Fruit fly (Drosophila melanogaster) whole organism, prepupa: Measurements from ENCODE around the gene mtTFB2.

Experiments
- Blimp-1 ChIP-seq: fragments of 200-800 bp; sonication (Bioruptor generic); optimal IDR thresholded peaks from 3 replicates; lab custom pipeline; 2017; ENCODE audit warnings: missing biosample characterization, missing genetic modification characterization, mild to moderate bottlenecking, moderate library complexity, missing genetic modification reagents
- CG11294 ChIP-seq: fragments of 200-800 bp; sonication (Bioruptor generic); IDR thresholded peaks from 2 replicates; pipeline ENCODE4 v1.3.6; 2022; ENCODE audit warnings: missing biosample characterization, missing genetic modification characterization
- CG11902 ChIP-seq: fragments of 200-800 bp; sonication (Bioruptor generic); optimal IDR thresholded peaks from 3 replicates; lab custom pipeline; 2016; ENCODE audit warnings: missing biosample characterization, missing genetic modification characterization
- CG15336 ChIP-seq: fragments of 200-800 bp; sonication (Bioruptor generic); IDR thresholded peaks from 2 replicates; pipeline ENCODE4 v1.3.6; 2022; ENCODE audit warnings: missing biosample characterization, missing genetic modification characterization
- CG1621 ChIP-seq: fragments of 200-800 bp; sonication (Bioruptor generic); optimal IDR thresholded peaks from 3 replicates; lab custom pipeline; 2018; ENCODE audit warnings: missing biosample characterization, mild to moderate bottlenecking, missing genetic modification characterization
- CG16779 ChIP-seq: fragments of 200-800 bp; sonication (Bioruptor generic); optimal IDR thresholded peaks from 3 replicates; lab custom pipeline; 2017; ENCODE audit warnings: missing biosample characterization, mild to moderate bottlenecking, missing genetic modification characterization
- CG3032 ChIP-seq: fragments of 200-800 bp; optimal IDR thresholded peaks from 2 replicates; lab custom pipeline; 2019; ENCODE audit warnings: missing biosample characterization, mild to moderate bottlenecking, missing genetic modification characterization, moderate library complexity
- CG31627 ChIP-seq: fragments of 200-800 bp; sonication (Bioruptor generic); optimal IDR thresholded peaks from 3 replicates; lab custom pipeline; 2016; ENCODE audit warnings: missing biosample characterization, missing genetic modification characterization
- CG32006 ChIP-seq: fragments of 200-800 bp; sonication (Bioruptor generic); optimal IDR thresholded peaks from 3 replicates; lab custom pipeline; 2017; ENCODE audit warnings: missing biosample characterization, mild to moderate bottlenecking, missing genetic modification characterization
- CG34406 ChIP-seq: fragments of 200-800 bp; sonication (Bioruptor generic); optimal IDR thresholded peaks from 3 replicates; lab custom pipeline; 2016; ENCODE audit warnings: missing biosample characterization, missing genetic modification characterization
- CG4318 ChIP-seq: fragments of 200-800 bp; sonication (Bioruptor generic); optimal IDR thresholded peaks from 3 replicates; lab custom pipeline; 2017; ENCODE audit warnings: missing biosample characterization, mild to moderate bottlenecking, missing genetic modification characterization
- CG6163 ChIP-seq: fragments of 200-800 bp; sonication (Bioruptor generic); IDR thresholded peaks from 3 replicates; pipeline ENCODE4 v1.3.6; 2022; ENCODE audit warnings: missing biosample characterization, missing genetic modification characterization
- CG6792 ChIP-seq: fragments of 200-800 bp; sonication (Bioruptor generic); optimal IDR thresholded peaks from 3 replicates; lab custom pipeline; 2016; ENCODE audit warnings: missing biosample characterization, missing genetic modification characterization
- CG6808 ChIP-seq: fragments of 200-800 bp; sonication (Bioruptor generic); optimal IDR thresholded peaks from 3 replicates; lab custom pipeline; 2017; ENCODE audit warnings: missing biosample characterization, missing genetic modification characterization, mild to moderate bottlenecking, moderate library complexity, missing genetic modification reagents
- CG6854 ChIP-seq: fragments of 200-800 bp; sonication (Bioruptor generic); optimal IDR thresholded peaks from 2 replicates; lab custom pipeline; 2017; ENCODE audit warnings: missing biosample characterization, mild to moderate bottlenecking, missing genetic modification characterization
- CG8319 ChIP-seq: fragments of 200-800 bp; sonication (Bioruptor generic); optimal IDR thresholded peaks from 3 replicates; lab custom pipeline; 2016; ENCODE audit warnings: missing biosample characterization, missing genetic modification characterization
- CG9139 ChIP-seq: fragments of 200-800 bp; sonication (Bioruptor generic); optimal IDR thresholded peaks from 3 replicates; lab custom pipeline; 2017; ENCODE audit warnings: missing biosample characterization, mild to moderate bottlenecking, missing genetic modification characterization
- Eip75B ChIP-seq: fragments of 200-800 bp; sonication (Bioruptor generic); optimal IDR thresholded peaks from 3 replicates; lab custom pipeline; 2016; ENCODE audit warnings: missing biosample characterization, missing genetic modification characterization
- Eip93F ChIP-seq: fragments of 200-800 bp; sonication (Bioruptor generic); optimal IDR thresholded peaks from 2 replicates; lab custom pipeline; 2016; ENCODE audit warnings: missing biosample characterization, mild to moderate bottlenecking, missing genetic modification characterization
- Ets96B ChIP-seq: fragments of 200-800 bp; optimal IDR thresholded peaks from 2 replicates; lab custom pipeline; 2019; ENCODE audit warnings: missing biosample characterization, mild to moderate bottlenecking, missing genetic modification characterization, moderate library complexity
- Hr38 ChIP-seq: sonication (Bioruptor generic); optimal IDR thresholded peaks from 2 replicates; lab custom pipeline; 2016; ENCODE audit warnings: missing biosample characterization, missing genetic modification characterization
- Lpt ChIP-seq: fragments of 200-800 bp; sonication (Bioruptor generic); optimal IDR thresholded peaks from 3 replicates; lab custom pipeline; 2016; ENCODE audit warnings: missing biosample characterization, missing genetic modification characterization
- Met ChIP-seq: fragments of 200-800 bp; sonication (Bioruptor generic); optimal IDR thresholded peaks from 3 replicates; lab custom pipeline; 2016; ENCODE audit warnings: missing biosample characterization, missing genetic modification characterization
- Smox ChIP-seq: fragments of 200-800 bp; sonication (Bioruptor generic); optimal IDR thresholded peaks from 3 replicates; lab custom pipeline; 2016; ENCODE audit warnings: missing biosample characterization, missing genetic modification characterization
- Sox102F ChIP-seq: fragments of 200-800 bp; sonication (Bioruptor generic); optimal IDR thresholded peaks from 2 replicates; lab custom pipeline; 2016; ENCODE audit warnings: missing biosample characterization, mild to moderate bottlenecking, missing genetic modification characterization
- Sox14 ChIP-seq: fragments of 200-800 bp; sonication (Bioruptor generic); optimal IDR thresholded peaks from 3 replicates; lab custom pipeline; 2016; ENCODE audit warnings: missing biosample characterization, missing genetic modification characterization
- Sox15 ChIP-seq: fragments of 200-800 bp; sonication (Bioruptor generic); optimal IDR thresholded peaks from 3 replicates; lab custom pipeline; 2016; ENCODE audit warnings: missing biosample characterization, missing genetic modification characterization
- acj6 ChIP-seq: fragments of 200-800 bp; sonication (Bioruptor generic); optimal IDR thresholded peaks from 3 replicates; lab custom pipeline; 2016; ENCODE audit warnings: missing biosample characterization, missing genetic modification characterization
- cyc ChIP-seq: fragments of 200-800 bp; sonication (Bioruptor generic); optimal IDR thresholded peaks from 3 replicates; lab custom pipeline; 2016; ENCODE audit warnings: missing biosample characterization, missing genetic modification characterization
- dsx ChIP-seq: fragments of 200-800 bp; optimal IDR thresholded peaks from 3 replicates; lab custom pipeline; 2019; ENCODE audit warnings: missing biosample characterization, mild to moderate bottlenecking, missing genetic modification characterization, moderate library complexity; ENCODE audit not compliant: poor library complexity, severe bottlenecking
- eg ChIP-seq: fragments of 200-800 bp; sonication (Bioruptor generic); IDR thresholded peaks from 3 replicates; pipeline ENCODE4 v1.3.6; 2022; ENCODE audit warnings: missing biosample characterization, missing genetic modification characterization
- esn ChIP-seq: fragments of 200-800 bp; sonication (Bioruptor generic); optimal IDR thresholded peaks from 2 replicates; lab custom pipeline; 2016; ENCODE audit warnings: missing biosample characterization, mild to moderate bottlenecking, missing genetic modification characterization, moderate library complexity
- lz ChIP-seq: fragments of 200-800 bp; sonication (Bioruptor generic); optimal IDR thresholded peaks from 3 replicates; lab custom pipeline; 2016; ENCODE audit warnings: missing biosample characterization, missing genetic modification characterization
- net ChIP-seq: fragments of 200-800 bp; sonication (Bioruptor generic); optimal IDR thresholded peaks from 3 replicates; lab custom pipeline; 2016; ENCODE audit warnings: missing biosample characterization, missing genetic modification characterization
- salr ChIP-seq, 2 experiments: fragments of 200-800 bp; sonication (Bioruptor generic); optimal IDR thresholded peaks; 3 replicates each; lab custom pipeline; 2016 to 2018; ENCODE audit warnings: missing biosample characterization in 2 of 2, missing genetic modification characterization in 2 of 2, mild to moderate bottlenecking in 1 of 2
- spab ChIP-seq: fragments of 200-800 bp; sonication (Bioruptor generic); optimal IDR thresholded peaks from 2 replicates; lab custom pipeline; 2017; ENCODE audit warnings: missing biosample characterization, mild to moderate bottlenecking, missing genetic modification characterization, missing genetic modification reagents
- ss ChIP-seq, 2 experiments: fragments of 200-800 bp; sonication (Bioruptor generic); optimal IDR thresholded peaks; 2 replicates in 1 of 2; 3 replicates in 1 of 2; lab custom pipeline; 2017 to 2018; ENCODE audit warnings: mild to moderate bottlenecking in 2 of 2, missing biosample characterization in 2 of 2, missing genetic modification characterization in 2 of 2, moderate library complexity in 1 of 2
- svp ChIP-seq: fragments of 200-800 bp; sonication (Bioruptor generic); peaks from one replicate; lab custom pipeline; 2016; ENCODE audit warnings: missing biosample characterization, missing genetic modification characterization
- topi ChIP-seq: fragments of 200-800 bp; sonication (Bioruptor generic); optimal IDR thresholded peaks from 3 replicates; lab custom pipeline; 2016; ENCODE audit warnings: missing biosample characterization, missing genetic modification characterization

Gene mtTFB2

dm6 chr3R:10070195-10070594 lies 24.8 kb downstream of the mtTFB2 start:
- TF ChIP-seq net (GFP tag; lab: Kevin White, UChicago) (no peak), CG6808 (no peak), spab (GFP tag; lab: Kevin White, UChicago) (no peak), CG34406 (GFP tag; lab: Kevin White, UChicago) (no peak), cyc (GFP tag; lab: Kevin White, UChicago) (no peak), CG15336 (GFP tag; lab: Robert Waterston, UW) (no peak), Eip75B (GFP tag; lab: Kevin White, UChicago) (no peak), CG32006 (GFP tag; lab: Kevin White, UChicago) (no peak), eg (GFP tag; lab: Robert Waterston, UW) (no peak), CG11294 (no peak), esn (no peak), CG6163 (GFP tag; lab: Robert Waterston, UW) (no peak), CG3032 (no peak), acj6 (GFP tag; lab: Kevin White, UChicago) (no peak), svp (GFP tag; lab: Kevin White, UChicago) (no peak), Hr38 (no peak), Smox (GFP tag; lab: Kevin White, UChicago) (no peak), CG11902 (no peak)

DNA sequence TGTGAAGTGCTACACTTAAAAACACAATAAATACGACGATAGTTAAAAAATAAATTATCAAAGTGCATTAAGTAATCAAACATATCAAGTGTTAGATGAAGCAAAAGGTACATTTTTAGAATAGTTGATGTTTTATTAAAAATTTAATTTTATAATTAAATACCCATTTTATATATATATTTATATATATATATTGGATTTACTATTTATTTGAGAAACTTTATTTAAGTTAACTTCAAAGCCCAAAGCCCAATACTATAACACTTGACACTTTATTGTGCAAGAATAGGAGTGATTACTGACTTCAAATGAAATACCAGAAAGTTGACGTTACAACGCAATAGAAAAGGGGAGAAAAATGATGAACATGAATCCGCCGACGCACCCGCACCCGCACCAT lies 25.4 kb downstream of the mtTFB2 start, which contains the start of gene nerfin-2:
Gene nerfin-2, plus strand, starts transcription at position 301 of the 400 bp plus-strand sequence.
- no peak for TF ChIP-seq CG6808
- no peak for TF ChIP-seq CG31627 (GFP tag; lab: Kevin White, UChicago)
- TF ChIP-seq CG4318 (GFP tag; lab: Kevin White, UChicago), result no peak
- no peak for TF ChIP-seq lz (GFP tag; lab: Kevin White, UChicago)
- TF ChIP-seq CG6854 (GFP tag; lab: Kevin White, UChicago), result no peak
- TF ChIP-seq ss (GFP tag; optimal IDR thresholded peaks at IDR 0.05; lab: Kevin White, UChicago), result no peak
- no peak for TF ChIP-seq Sox14 (GFP tag; lab: Kevin White, UChicago)
- no peak for TF ChIP-seq CG11902
- TF ChIP-seq net (GFP tag; lab: Kevin White, UChicago), result no peak
- no peak for TF ChIP-seq Lpt
- no peak for TF ChIP-seq svp (GFP tag; lab: Kevin White, UChicago)
- TF ChIP-seq CG32006 (GFP tag; lab: Kevin White, UChicago), result no peak
- TF ChIP-seq Sox102F (GFP tag; lab: Kevin White, UChicago), result no peak
- no peak for TF ChIP-seq Ets96B (tag; lab: Kevin White, UChicago)
- TF ChIP-seq Eip93F (GFP tag; lab: Kevin White, UChicago), result no peak
- TF ChIP-seq Blimp-1, result no peak

- TF ChIP-seq CG8319, result no peak
- no peak for TF ChIP-seq eg (GFP tag; lab: Robert Waterston, UW)
- no peak for TF ChIP-seq Met (GFP tag; lab: Kevin White, UChicago)
- TF ChIP-seq CG1621, result no peak
- no peak for TF ChIP-seq CG6792 (GFP tag; lab: Kevin White, UChicago)
- TF ChIP-seq dsx (GFP tag; lab: Kevin White, UChicago), result no peak
- no peak for TF ChIP-seq cyc (GFP tag; lab: Kevin White, UChicago)
- no peak for TF ChIP-seq spab (GFP tag; lab: Kevin White, UChicago)
- TF ChIP-seq Eip93F (GFP tag; lab: Kevin White, UChicago), result no peak
- no peak for TF ChIP-seq CG31627 (GFP tag; lab: Kevin White, UChicago)
- no peak for TF ChIP-seq salr (GFP tag; optimal IDR thresholded peaks at IDR 0.05; lab: Kevin White, UChicago)
- no peak for TF ChIP-seq CG9139 (GFP tag; lab: Kevin White, UChicago)
- TF ChIP-seq Sox15 (GFP tag; lab: Kevin White, UChicago), result no peak
- TF ChIP-seq acj6 (GFP tag; lab: Kevin White, UChicago), result no peak
- TF ChIP-seq net (GFP tag; lab: Kevin White, UChicago), result no peak
- TF ChIP-seq topi (GFP tag; lab: Kevin White, UChicago), result no peak
- no peak for TF ChIP-seq CG16779 (tag; lab: Kevin White, UChicago)
- no peak for TF ChIP-seq Smox (GFP tag; lab: Kevin White, UChicago)
These were observed 30.0 kb downstream of the mtTFB2 start, which contains the start of gene Alp13 for dm6 chr3R:10075323-10075788. Alp13 (minus strand) TSS chr3R:10075373.
